Comparison of ENCODE assay signal across 2 fruit fly cellular contexts in genomic region chr3R:22701793-22702192, dm6.
TF ChIP-seq lines count a peak whose summit lies in the region.

TSS of gene CG6972 (plus strand) at chr3R:22702007.
TSS of gene CCAP (minus strand) at chr3R:22702084.

- TF ChIP-seq CTCF in whole organism, embryonic (GFP tag; optimal IDR thresholded peaks at IDR 0.05; lab: Kevin White, UChicago), result no peak

TF ChIP-seq in whole organism, embryonic, 481 proteins besides CTCF, POLR2A, EP300 and RAD21:
- TF ChIP-seq CG9932 (GFP tag; IDR thresholded peaks at IDR 0.05; lab: Robert Waterston, UW) (0 out of 2 replicates have a peak, but pooled peaks have one; percentile 23), z (GFP tag; IDR thresholded peaks at IDR 0.05; lab: Robert Waterston, UW) (peak; percentile 63; the same call in 1 of the 3 replicates), bsh (GFP tag; optimal IDR thresholded peaks at IDR 0.05; lab: Kevin White, UChicago) (no peak), danr (GFP tag; IDR thresholded peaks at IDR 0.05; lab: Robert Waterston, UW) (no peak), ab (GFP tag; optimal IDR thresholded peaks at IDR 0.05; lab: Kevin White, UChicago) (no peak), Six4 (GFP tag; optimal IDR thresholded peaks at IDR 0.05; lab: Kevin White, UChicago) (no peak), Ptx1 (GFP tag; IDR thresholded peaks at IDR 0.05; lab: Robert Waterston, UW) (no peak), CG12942 (GFP tag; optimal IDR thresholded peaks at IDR 0.05; lab: Kevin White, UChicago) (no peak), sens (GFP tag; lab: Kevin White, UChicago) (peak; percentile 50), CG16863 (GFP tag; optimal IDR thresholded peaks at IDR 0.05; lab: Kevin White, UChicago) (no peak), kah (GFP tag; optimal IDR thresholded peaks at IDR 0.05; lab: Kevin White, UChicago) (no peak), Blimp-1 (GFP tag; optimal IDR thresholded peaks at IDR 0.05; lab: Kevin White, UChicago) (no peak), sd (tag; optimal IDR thresholded peaks at IDR 0.05; lab: Kevin White, UChicago) (peak; percentile 21), Oaz (GFP tag; IDR thresholded peaks at IDR 0.05; lab: Robert Waterston, UW) (no peak), Oli (tag; optimal IDR thresholded peaks at IDR 0.05; lab: Kevin White, UChicago) (no peak), prd (optimal IDR thresholded peaks at IDR 0.05; lab: Kevin White, UChicago) (no peak), prd (GFP tag; IDR thresholded peaks at IDR 0.05; lab: Robert Waterston, UW) (peak; percentile 20; the same call in 1 of the 3 replicates), fd64A (GFP tag; optimal IDR thresholded peaks at IDR 0.05; lab: Kevin White, UChicago) (no peak), tna (GFP tag; IDR thresholded peaks at IDR 0.05; lab: Robert Waterston, UW; ENCODE audit: partially characterized antibody) (no peak), CG7357 (GFP tag; IDR thresholded peaks at IDR 0.05; lab: Robert Waterston, UW) (no peak), CG11456 (GFP tag; IDR thresholded peaks at IDR 0.05; lab: Robert Waterston, UW) (no peak), CG12104 (GFP tag; optimal IDR thresholded peaks at IDR 0.05; lab: Kevin White, UChicago) (no peak), Deaf1 (tag; optimal IDR thresholded peaks at IDR 0.05; lab: Kevin White, UChicago) (peak; percentile 72), HLH3B (GFP tag; IDR thresholded peaks at IDR 0.05; lab: Robert Waterston, UW) (no peak)

TF ChIP-seq in whole organism, pupa, 21 proteins besides CTCF, POLR2A, EP300 and RAD21:
- 0 out of 2 replicates have a peak, but pooled peaks have one; percentile 28 for TF ChIP-seq CG32121 (GFP tag; IDR thresholded peaks at IDR 0.05; lab: Robert Waterston, UW)
- TF ChIP-seq Snoo (tag; optimal IDR thresholded peaks at IDR 0.05; lab: Kevin White, UChicago), result no peak
